Worm (Caenorhabditis elegans) whole organism, L4/young adult: ENCODE measurements around the gene Y54G11A.17.

Experiments
- dao-5 ChIP-seq: sonication (generic microtip); optimal IDR thresholded peaks from 2 replicates; lab custom pipeline; 2016; ENCODE audit warnings: missing genotype, missing genetic modification characterization, moderate library complexity, missing compliant biosample characterization
- him-1 ChIP-seq: sonication (generic microtip); optimal IDR thresholded peaks from 2 replicates; lab custom pipeline; 2016; ENCODE audit warnings: missing genotype, missing genetic modification reagents, missing genetic modification characterization, missing compliant biosample characterization

- TF ChIP-seq him-1 (tag; lab: Kevin White, UChicago) (no peak), dao-5 (tag; lab: Kevin White, UChicago) (no peak)
Measured at ce11 chrII:14312182-14312581, 37.0 kb downstream of the Y54G11A.17 start.
